Worm (Caenorhabditis elegans) whole organism, early embryonic: ENCODE data around the gene F46B6.9.

Source experiments
- B0310.2 ChIP-seq: sonication (generic microtip); optimal IDR thresholded peaks from 2 replicates; lab custom pipeline; 2016; ENCODE audit warnings: mild to moderate bottlenecking, missing genetic modification characterization, missing compliant biosample characterization
- aly-1 ChIP-seq: sonication (generic microtip); optimal IDR thresholded peaks from 2 replicates; lab custom pipeline; 2016; ENCODE audit warnings: missing genetic modification characterization, missing compliant biosample characterization
- ama-1 ChIP-seq: fragments of 150-350 bp; optimal IDR thresholded peaks from 2 replicates; lab custom pipeline; 2014
- ceh-13 ChIP-seq: fragments of 200-800 bp; sonication (Bioruptor generic); optimal IDR thresholded peaks from 2 replicates; lab custom pipeline; 2018; ENCODE audit warnings: mild to moderate bottlenecking, missing genetic modification characterization, missing compliant biosample characterization
- flt-1 ChIP-seq: fragments of 200-800 bp; sonication (Bioruptor generic); IDR thresholded peaks from 2 replicates; pipeline ENCODE4 v1.3.6; 2022; ENCODE audit warnings: missing genetic modification characterization, missing compliant biosample characterization
- hmg-4 ChIP-seq: fragments of 200-800 bp; sonication (Bioruptor generic); optimal IDR thresholded peaks from 2 replicates; lab custom pipeline; 2018; ENCODE audit warnings: mild to moderate bottlenecking, missing genetic modification characterization, missing compliant biosample characterization
- hnd-1 ChIP-seq: sonication (generic microtip); optimal IDR thresholded peaks from 2 replicates; lab custom pipeline; 2016; ENCODE audit warnings: missing genetic modification characterization, missing compliant biosample characterization
- pes-1 ChIP-seq: fragments of 200-800 bp; sonication (Bioruptor generic); IDR thresholded peaks from 2 replicates; pipeline ENCODE4 v1.3.6; 2022; ENCODE audit warnings: missing genetic modification reagents, missing genetic modification characterization, missing compliant biosample characterization
- sea-1 ChIP-seq: fragments of 200-800 bp; sonication (Bioruptor generic); conservative IDR thresholded peaks from 2 replicates; pipeline ENCODE4 v1.3.6; 2022; ENCODE audit warnings: missing genetic modification characterization, missing compliant biosample characterization
- tbx-37 ChIP-seq: fragments of 200-800 bp; sonication (Bioruptor generic); conservative IDR thresholded peaks from 2 replicates; pipeline ENCODE4 v1.3.6; 2022; ENCODE audit warnings: missing genetic modification reagents, missing genetic modification characterization, missing compliant biosample characterization
- tra-4 ChIP-seq: sonication (generic microtip); optimal IDR thresholded peaks from 2 replicates; lab custom pipeline; 2017; ENCODE audit warnings: missing genetic modification characterization, missing compliant biosample characterization

DNA sequence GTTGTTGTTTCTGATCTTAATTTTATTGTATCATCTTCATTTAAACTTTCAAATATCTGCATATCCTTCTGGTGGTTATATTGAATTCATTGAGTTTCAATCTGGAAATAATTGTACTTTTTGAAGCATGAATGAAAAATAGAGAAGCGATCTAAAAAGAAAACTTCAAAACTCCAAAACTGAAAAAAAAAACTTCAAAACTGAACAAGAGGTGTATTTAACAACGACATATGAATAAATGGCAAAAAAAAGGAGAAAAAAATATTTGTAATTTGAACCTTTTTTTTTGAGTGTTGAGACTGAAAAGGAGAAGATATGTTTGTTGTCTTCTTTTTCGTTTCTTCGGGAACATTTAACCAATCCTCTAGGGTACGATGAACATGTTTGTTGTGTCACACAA is 38.8 kb upstream of the F46B6.9 start, which contains the start of gene F58E6.11:
- TF ChIP-seq aly-1 (tag; lab: Kevin White, UChicago) (no peak), pes-1 (no peak), ama-1 (lab: Kevin White, UChicago) (no peak), tra-4 (tag; lab: Kevin White, UChicago) (no peak), flt-1 (no peak), B0310.2 (tag; lab: Kevin White, UChicago) (no peak), tbx-37 (GFP tag; lab: Robert Waterston, UW) (no peak), sea-1 (no peak), hmg-4 (no peak), hnd-1 (no peak), ceh-13 (GFP tag; lab: Kevin White, UChicago) (no peak)
